Fruit fly (Drosophila melanogaster) whole organism: Measurements from ENCODE around the gene Neto.

ENCODE experiments used
- CG8478 ChIP-seq: fragments of >200 bp; optimal IDR thresholded peaks from 2 replicates; lab custom pipeline; 2018; ENCODE audit warnings: inconsistent platforms
- Dll ChIP-seq: fragments of >200 bp; optimal IDR thresholded peaks from 2 replicates; lab custom pipeline; 2017
- EcR ChIP-seq, 2 experiments: fragments of >200 bp; optimal IDR thresholded peaks; 2 replicates each; lab custom pipeline; 2017; ENCODE audit warnings: missing biosample characterization in 2 of 2, missing genetic modification characterization in 2 of 2, missing genetic modification reagents in 2 of 2
- pan ChIP-seq: fragments of >200 bp; optimal IDR thresholded peaks from 2 replicates; lab custom pipeline; 2017
- psq ChIP-seq: fragments of >200 bp; optimal IDR thresholded peaks from 2 replicates; lab custom pipeline; 2017
- usp ChIP-seq: fragments of >200 bp; optimal IDR thresholded peaks from 2 replicates; lab custom pipeline; 2017; ENCODE audit warnings: missing biosample characterization, missing genetic modification characterization, mixed read lengths

dm6 chrX:13421059-13421458 lies 24.6 kb upstream of the Neto start:
- no peak for TF ChIP-seq psq
- no peak for TF ChIP-seq CG8478
- TF ChIP-seq Dll (lab: Kevin White, UChicago): no peak
- no peak for TF ChIP-seq pan
- TF ChIP-seq usp (GFP tag; lab: Kevin White, UChicago): no peak
- TF ChIP-seq EcR (GFP tag; optimal IDR thresholded peaks at IDR 0.05; lab: Kevin White, UChicago): no peak
